Worm (Caenorhabditis elegans) whole organism, mixed stage, embryonic: ENCODE results near the gene fipr-14.
A peak's percentile ranks its signal among the peaks of the same experiment; 100 is the strongest.

Experiments used
- bed-3 ChIP-seq: fragments of 200-800 bp; sonication (Bioruptor generic); optimal IDR thresholded peaks from 3 replicates; lab custom pipeline; 2018; ENCODE audit warnings: mild to moderate bottlenecking, missing genetic modification characterization, moderate library complexity, missing compliant biosample characterization
- blmp-1 ChIP-seq: fragments of 150-350 bp; optimal IDR thresholded peaks from 2 replicates; lab custom pipeline; 2014; ENCODE audit warnings: missing biosample characterization, missing genetic modification characterization
- ceh-39 ChIP-seq: fragments of 150-350 bp; optimal IDR thresholded peaks from 2 replicates; lab custom pipeline; 2014; ENCODE audit warnings: missing biosample characterization, missing genetic modification characterization
- ceh-43 ChIP-seq: fragments of 200-800 bp; sonication (Bioruptor generic); optimal IDR thresholded peaks from 2 replicates; lab custom pipeline; 2018; ENCODE audit warnings: mild to moderate bottlenecking, missing genetic modification characterization, moderate library complexity, missing compliant biosample characterization
- ceh-83 ChIP-seq: fragments of 200-800 bp; sonication (Bioruptor generic); optimal IDR thresholded peaks from 2 replicates; lab custom pipeline; 2018; ENCODE audit warnings: mild to moderate bottlenecking, missing genetic modification characterization, missing compliant biosample characterization
- ces-1 ChIP-seq: fragments of 150-350 bp; optimal IDR thresholded peaks from 2 replicates; lab custom pipeline; 2014; ENCODE audit warnings: missing biosample characterization, missing genetic modification reagents, missing genetic modification characterization
- cnd-1 ChIP-seq: fragments of 200-800 bp; sonication (Bioruptor generic); optimal IDR thresholded peaks from 2 replicates; lab custom pipeline; 2018; ENCODE audit warnings: mild to moderate bottlenecking, missing genetic modification characterization, missing compliant biosample characterization
- elt-1 ChIP-seq: sonication (generic microtip); optimal IDR thresholded peaks from 2 replicates; lab custom pipeline; 2017; ENCODE audit warnings: missing genetic modification characterization, mild to moderate bottlenecking, missing compliant biosample characterization, antibody characterized with exemption, moderate library complexity, borderline replicate concordance; ENCODE audit not compliant: insufficient read depth
- elt-3 ChIP-seq: fragments of 150-350 bp; optimal IDR thresholded peaks from 2 replicates; lab custom pipeline; 2014; ENCODE audit warnings: missing biosample characterization, missing genetic modification characterization
- flh-1 ChIP-seq: fragments of 200-800 bp; sonication (Bioruptor generic); optimal IDR thresholded peaks from 2 replicates; lab custom pipeline; 2018; ENCODE audit warnings: mild to moderate bottlenecking, missing genetic modification characterization, moderate library complexity, missing compliant biosample characterization
- ham-2 ChIP-seq: fragments of 200-800 bp; sonication (Bioruptor generic); optimal IDR thresholded peaks from 2 replicates; lab custom pipeline; 2018; ENCODE audit warnings: mild to moderate bottlenecking, missing genetic modification characterization, missing compliant biosample characterization
- hlh-1 ChIP-seq: fragments of 150-350 bp; optimal IDR thresholded peaks from 2 replicates; lab custom pipeline; 2014; ENCODE audit warnings: missing biosample characterization, missing genetic modification reagents, missing genetic modification characterization
- lin-13 ChIP-seq: fragments of 150-350 bp; optimal IDR thresholded peaks from 2 replicates; lab custom pipeline; 2014; ENCODE audit warnings: missing biosample characterization, missing genetic modification characterization
- lsy-2 ChIP-seq: fragments of 150-350 bp; optimal IDR thresholded peaks from 2 replicates; lab custom pipeline; 2014; ENCODE audit warnings: missing biosample characterization, missing genetic modification characterization
- mab-5 ChIP-seq: fragments of 150-350 bp; optimal IDR thresholded peaks from 2 replicates; lab custom pipeline; 2014; ENCODE audit warnings: missing biosample characterization, missing genetic modification characterization
- mep-1 ChIP-seq: fragments of 150-350 bp; optimal IDR thresholded peaks from 2 replicates; lab custom pipeline; 2017; ENCODE audit warnings: missing biosample characterization, missing genetic modification reagents, missing genetic modification characterization, inconsistent platforms
- mls-2 ChIP-seq: sonication (generic microtip); optimal IDR thresholded peaks from 2 replicates; lab custom pipeline; 2016; ENCODE audit warnings: mild to moderate bottlenecking, missing genetic modification characterization, moderate library complexity, missing compliant biosample characterization
- nhr-12 ChIP-seq: fragments of 150-350 bp; optimal IDR thresholded peaks from 2 replicates; lab custom pipeline; 2014; ENCODE audit warnings: missing biosample characterization, missing genetic modification characterization
- nhr-237 ChIP-seq: fragments of 150-350 bp; optimal IDR thresholded peaks from 2 replicates; lab custom pipeline; 2014; ENCODE audit warnings: missing biosample characterization, missing genetic modification characterization
- nhr-28 ChIP-seq: fragments of 150-350 bp; optimal IDR thresholded peaks from 2 replicates; lab custom pipeline; 2014; ENCODE audit warnings: missing biosample characterization, missing genetic modification characterization
- nhr-76 ChIP-seq: sonication (generic microtip); optimal IDR thresholded peaks from 2 replicates; lab custom pipeline; 2017; ENCODE audit warnings: missing biosample characterization, missing genetic modification characterization
- sem-2 ChIP-seq: fragments of 200-800 bp; sonication (Bioruptor generic); optimal IDR thresholded peaks from 2 replicates; lab custom pipeline; 2018; ENCODE audit warnings: mild to moderate bottlenecking, missing genetic modification characterization, missing compliant biosample characterization
- sptf-1 ChIP-seq: sonication (generic microtip); optimal IDR thresholded peaks from 2 replicates; lab custom pipeline; 2017; ENCODE audit warnings: mild to moderate bottlenecking, missing genetic modification characterization, moderate library complexity, missing compliant biosample characterization
- tbx-8 ChIP-seq: fragments of 200-800 bp; sonication (Bioruptor generic); optimal IDR thresholded peaks from 2 replicates; lab custom pipeline; 2018; ENCODE audit warnings: mild to moderate bottlenecking, missing genetic modification characterization, moderate library complexity, missing compliant biosample characterization
- unc-120 ChIP-seq: sonication (generic microtip); optimal IDR thresholded peaks from 2 replicates; lab custom pipeline; 2017; ENCODE audit warnings: missing genetic modification characterization, missing compliant biosample characterization; ENCODE audit not compliant: poor library complexity, severe bottlenecking
- unc-39 ChIP-seq: fragments of 150-350 bp; optimal IDR thresholded peaks from 2 replicates; lab custom pipeline; 2014; ENCODE audit warnings: missing biosample characterization, missing genetic modification characterization
- zip-8 ChIP-seq: fragments of 150-350 bp; optimal IDR thresholded peaks from 2 replicates; lab custom pipeline; 2014; ENCODE audit warnings: missing biosample characterization, missing genetic modification characterization
- ztf-11 ChIP-seq: fragments of 150-350 bp; optimal IDR thresholded peaks from 2 replicates; lab custom pipeline; 2014; ENCODE audit warnings: missing biosample characterization, missing genetic modification characterization

fipr-14 gene

ce11 chrIV:10851136-10851535 lies 25.8 kb upstream of the fipr-14 start:
- no peak for TF ChIP-seq unc-120
- TF ChIP-seq ces-1 (GFP tag; lab: Kevin White, UChicago) = no peak
- TF ChIP-seq tbx-8 = no peak
- TF ChIP-seq ztf-11 (tag; lab: Kevin White, UChicago) = no peak
- no peak for TF ChIP-seq blmp-1
- TF ChIP-seq lin-13 (tag; lab: Kevin White, UChicago) = no peak
- no peak for TF ChIP-seq flh-1 (GFP tag; lab: Kevin White, UChicago)
- TF ChIP-seq ceh-83 (GFP tag; lab: Kevin White, UChicago) = no peak
- no peak for TF ChIP-seq cnd-1 (tag; lab: Kevin White, UChicago)
- TF ChIP-seq nhr-28 = no peak
- no peak for TF ChIP-seq elt-3
- no peak for TF ChIP-seq mls-2
- no peak for TF ChIP-seq ham-2 (GFP tag; lab: Kevin White, UChicago)
- no peak for TF ChIP-seq ceh-43

ce11 chrIV:10851833-10852232 lies 25.1 kb upstream of the fipr-14 start, which contains the start of gene T11G6.4:
T11G6.4 (minus strand) TSS chrIV:10851933.
- no peak for TF ChIP-seq unc-39 (tag; lab: Kevin White, UChicago)
- no peak for TF ChIP-seq mab-5
- no peak for TF ChIP-seq nhr-28
- TF ChIP-seq elt-1 (tag; lab: Kevin White, UChicago) = no peak
- TF ChIP-seq tbx-8 = no peak
- TF ChIP-seq lsy-2 (tag; lab: Kevin White, UChicago) = no peak
- TF ChIP-seq nhr-12 (tag; lab: Kevin White, UChicago) = no peak
- no peak for TF ChIP-seq ceh-39 (tag; lab: Kevin White, UChicago)
- TF ChIP-seq mls-2 = no peak
- no peak for TF ChIP-seq sptf-1
- TF ChIP-seq flh-1 (GFP tag; lab: Kevin White, UChicago) = no peak
- TF ChIP-seq unc-120 = no peak

- TF ChIP-seq hlh-1 (tag; lab: Kevin White, UChicago) = peak; percentile 77
- no peak for TF ChIP-seq nhr-237 (tag; lab: Kevin White, UChicago)
Observed at ce11 chrIV:10852403-10852802, 24.5 kb upstream of the fipr-14 start.

- no peak for TF ChIP-seq lin-13 (tag; lab: Kevin White, UChicago)
- no peak for TF ChIP-seq mep-1
- TF ChIP-seq flh-1 (GFP tag; lab: Kevin White, UChicago) = no peak
- no peak for TF ChIP-seq nhr-76 (tag; lab: Kevin White, UChicago)
- no peak for TF ChIP-seq elt-1 (tag; lab: Kevin White, UChicago)
- TF ChIP-seq sptf-1 = no peak
- TF ChIP-seq ztf-11 (tag; lab: Kevin White, UChicago) = no peak
Observed at ce11 chrIV:10854042-10854441, 22.9 kb upstream of the fipr-14 start.

- TF ChIP-seq mep-1 (no peak), ztf-11 (tag; lab: Kevin White, UChicago) (no peak), sem-2 (GFP tag; lab: Kevin White, UChicago) (no peak), ceh-43 (no peak), zip-8 (tag; lab: Kevin White, UChicago) (no peak), sptf-1 (no peak), tbx-8 (no peak), nhr-237 (tag; lab: Kevin White, UChicago) (no peak)
Observed at ce11 chrIV:10855049-10855448, 21.9 kb upstream of the fipr-14 start, which contains the start of gene T11G6.3. T11G6.3 (minus strand) TSS chrIV:10855237.

- no peak for TF ChIP-seq nhr-237 (tag; lab: Kevin White, UChicago)
- no peak for TF ChIP-seq mab-5
- TF ChIP-seq, all 35 proteins: peak for 0
Observed at ce11 chrIV:10855946-10856345, 21.0 kb upstream of the fipr-14 start.

- TF ChIP-seq bed-3 (GFP tag; lab: Kevin White, UChicago) = no peak
Observed at ce11 chrIV:10858300-10859016, 18.5 kb upstream of the fipr-14 start, which contains the start of the genes T11G6.2 and hars-1. T11G6.2 (minus strand) TSS chrIV:10858496. hars-1 (plus strand) TSS chrIV:10858957.
